Fruit fly (Drosophila melanogaster) whole organism, embryonic: ENCODE measurements around the gene ast.
A peak's percentile ranks its signal among the peaks of the same experiment; 100 is the strongest.

Experiments
- Ada2b ChIP-seq: fragments of 200-800 bp; sonication (Bioruptor generic); IDR thresholded peaks from 2 replicates; pipeline ENCODE4 v1.3.6; 2022; ENCODE audit warnings: missing biosample characterization, missing genetic modification characterization
- Atf6 ChIP-seq: fragments of 200-800 bp; sonication (Bioruptor generic); IDR thresholded peaks from 2 replicates; pipeline ENCODE4 v1.3.6; 2022; ENCODE audit warnings: missing biosample characterization, missing genetic modification characterization
- CG10959 ChIP-seq: fragments of 200-800 bp; sonication (Bioruptor generic); IDR thresholded peaks from 2 replicates; pipeline ENCODE4 v1.3.6; 2022; ENCODE audit warnings: missing biosample characterization, missing genetic modification characterization
- CG1233 ChIP-seq: fragments of 200-800 bp; sonication (Bioruptor generic); optimal IDR thresholded peaks from 4 replicates; lab custom pipeline; 2018; ENCODE audit warnings: missing biosample characterization, mild to moderate bottlenecking, missing genetic modification characterization
- CG13123 ChIP-seq: fragments of 200-800 bp; sonication (Bioruptor generic); optimal IDR thresholded peaks from 2 replicates; lab custom pipeline; 2016; ENCODE audit warnings: missing biosample characterization, missing genetic modification characterization
- CG14860 ChIP-seq: fragments of 200-800 bp; sonication (Bioruptor generic); IDR thresholded peaks from 3 replicates; pipeline ENCODE4 v1.3.6; 2022; ENCODE audit warnings: missing biosample characterization, missing genetic modification characterization; ENCODE audit not compliant: partially characterized antibody
- CG16779 ChIP-seq: fragments of 200-800 bp; sonication (Bioruptor generic); IDR thresholded peaks from 2 replicates; pipeline ENCODE4 v1.3.6; 2022; ENCODE audit warnings: missing biosample characterization, missing genetic modification characterization
- CG16813 ChIP-seq: fragments of 200-800 bp; sonication (Bioruptor generic); IDR thresholded peaks from 3 replicates; pipeline ENCODE4 v1.3.6; 2022; ENCODE audit warnings: missing biosample characterization, missing genetic modification characterization; ENCODE audit not compliant: partially characterized antibody
- CG2199 ChIP-seq: fragments of 200-800 bp; sonication (Bioruptor generic); IDR thresholded peaks from 3 replicates; pipeline ENCODE4 v1.3.6; 2022; ENCODE audit warnings: missing biosample characterization, missing genetic modification characterization
- CG3065 ChIP-seq: fragments of 200-800 bp; sonication (Bioruptor generic); optimal IDR thresholded peaks from 2 replicates; lab custom pipeline; 2016; ENCODE audit warnings: missing biosample characterization, missing genetic modification characterization
- CG3407 ChIP-seq: fragments of 200-800 bp; sonication (Bioruptor generic); optimal IDR thresholded peaks from 2 replicates; lab custom pipeline; 2018; ENCODE audit warnings: missing biosample characterization, mild to moderate bottlenecking, missing genetic modification characterization
- CG34422 ChIP-seq: fragments of 200-800 bp; sonication (Bioruptor generic); IDR thresholded peaks from 3 replicates; pipeline ENCODE4 v1.3.6; 2022; ENCODE audit warnings: missing biosample characterization, missing genetic modification characterization
- CG3847 ChIP-seq: fragments of 200-800 bp; sonication (Bioruptor generic); IDR thresholded peaks from 2 replicates; pipeline ENCODE4 v1.3.6; 2022; ENCODE audit warnings: missing biosample characterization, missing genetic modification characterization
- CG4282 ChIP-seq: fragments of 200-800 bp; sonication (Bioruptor generic); optimal IDR thresholded peaks from 2 replicates; lab custom pipeline; 2016; ENCODE audit warnings: missing biosample characterization, missing genetic modification characterization
- CG7928 ChIP-seq: fragments of 200-800 bp; sonication (Bioruptor generic); optimal IDR thresholded peaks from 2 replicates; lab custom pipeline; 2017; ENCODE audit warnings: missing biosample characterization, mild to moderate bottlenecking, missing genetic modification characterization
- CG8281 ChIP-seq: fragments of 200-800 bp; sonication (Bioruptor generic); optimal IDR thresholded peaks from 2 replicates; lab custom pipeline; 2018; ENCODE audit warnings: missing biosample characterization, mild to moderate bottlenecking, missing genetic modification characterization, moderate library complexity
- CG8290 ChIP-seq, 3 experiments: fragments of 200-800 bp; sonication (Bioruptor generic); optimal IDR thresholded peaks; 2 replicates each; lab custom pipeline; 2016 to 2019; ENCODE audit warnings: missing biosample characterization in 3 of 3, missing genetic modification characterization in 3 of 3, mild to moderate bottlenecking in 2 of 3, moderate library complexity in 1 of 3
- CG9797 ChIP-seq: fragments of 200-800 bp; sonication (Bioruptor generic); optimal IDR thresholded peaks from 3 replicates; lab custom pipeline; 2018; ENCODE audit warnings: missing biosample characterization, mild to moderate bottlenecking, missing genetic modification characterization
- Dbx ChIP-seq: fragments of 200-800 bp; sonication (Bioruptor generic); IDR thresholded peaks from 3 replicates; pipeline ENCODE4 v1.3.6; 2022; ENCODE audit warnings: missing biosample characterization, missing genetic modification characterization
- Dip2 ChIP-seq: fragments of 200-800 bp; sonication (Bioruptor generic); IDR thresholded peaks from 2 replicates; pipeline ENCODE4 v1.3.6; 2022; ENCODE audit warnings: missing biosample characterization, missing genetic modification characterization
- Drgx ChIP-seq: fragments of 200-800 bp; sonication (Bioruptor generic); IDR thresholded peaks from 2 replicates; pipeline ENCODE4 v1.3.6; 2022; ENCODE audit warnings: missing biosample characterization, missing genetic modification characterization
- E2f1 ChIP-seq: fragments of 200-800 bp; sonication (Bioruptor generic); IDR thresholded peaks from 2 replicates; pipeline ENCODE4 v1.3.6; 2022; ENCODE audit warnings: missing biosample characterization, missing genetic modification characterization
- Elba2 ChIP-seq: fragments of 200-800 bp; sonication (Bioruptor generic); optimal IDR thresholded peaks from 3 replicates; lab custom pipeline; 2016; ENCODE audit warnings: missing biosample characterization, missing genetic modification characterization
- Fer2 ChIP-seq: fragments of 200-800 bp; sonication (Bioruptor generic); optimal IDR thresholded peaks from 2 replicates; lab custom pipeline; 2018; ENCODE audit warnings: missing biosample characterization, mild to moderate bottlenecking, missing genetic modification characterization, moderate library complexity
- Lpt ChIP-seq: fragments of >200 bp; optimal IDR thresholded peaks from 2 replicates; lab custom pipeline; 2018; ENCODE audit warnings: missing biosample characterization, missing genetic modification characterization
- Max ChIP-seq: fragments of 200-800 bp; sonication (Bioruptor generic); optimal IDR thresholded peaks from 2 replicates; lab custom pipeline; 2016; ENCODE audit warnings: missing biosample characterization, mild to moderate bottlenecking, missing genetic modification characterization
- Pdp1 ChIP-seq, 2 experiments: fragments of 200-800 bp; sonication (Bioruptor generic); optimal IDR thresholded peaks; 3 replicates each; lab custom pipeline; 2016; ENCODE audit warnings: missing biosample characterization in 2 of 2, missing genetic modification characterization in 2 of 2, mild to moderate bottlenecking in 1 of 2, moderate library complexity in 1 of 2
- Rfx ChIP-seq: fragments of 200-800 bp; sonication (Bioruptor generic); IDR thresholded peaks from 2 replicates; pipeline ENCODE4 v1.3.6; 2022; ENCODE audit warnings: missing biosample characterization, missing genetic modification characterization
- al ChIP-seq: fragments of 200-800 bp; sonication (Bioruptor generic); IDR thresholded peaks from 2 replicates; pipeline ENCODE4 v1.3.6; 2022; ENCODE audit warnings: missing biosample characterization, missing genetic modification characterization
- br ChIP-seq: fragments of >200 bp; optimal IDR thresholded peaks from 2 replicates; lab custom pipeline; 2017
- cato ChIP-seq: fragments of 200-800 bp; sonication (Bioruptor generic); optimal IDR thresholded peaks from 2 replicates; lab custom pipeline; 2016; ENCODE audit warnings: missing biosample characterization, missing genetic modification characterization, borderline replicate concordance
- chinmo ChIP-seq: fragments of 200-800 bp; sonication (Bioruptor generic); IDR thresholded peaks from 4 replicates; pipeline ENCODE4 v1.3.6; 2022; ENCODE audit warnings: missing biosample characterization, missing genetic modification characterization; ENCODE audit not compliant: partially characterized antibody
- dysf ChIP-seq: fragments of 200-800 bp; sonication (Bioruptor generic); IDR thresholded peaks from 3 replicates; pipeline ENCODE4 v1.3.6; 2022; ENCODE audit warnings: missing biosample characterization, missing genetic modification characterization
- ewg ChIP-seq: fragments of 200-800 bp; sonication (Bioruptor generic); optimal IDR thresholded peaks from 3 replicates; lab custom pipeline; 2017; ENCODE audit warnings: mild to moderate bottlenecking, missing biosample characterization, missing genetic modification reagents, missing genetic modification characterization
- fd64A ChIP-seq: fragments of 200-800 bp; sonication (Bioruptor generic); optimal IDR thresholded peaks from 3 replicates; lab custom pipeline; 2018; ENCODE audit warnings: missing biosample characterization, mild to moderate bottlenecking, missing genetic modification characterization
- gsb ChIP-seq: fragments of 200-800 bp; sonication (Bioruptor generic); IDR thresholded peaks from 2 replicates; pipeline ENCODE4 v1.3.6; 2022; ENCODE audit warnings: missing biosample characterization, missing genetic modification characterization
- jing ChIP-seq: fragments of 200-800 bp; sonication (Bioruptor generic); optimal IDR thresholded peaks from 2 replicates; lab custom pipeline; 2018; ENCODE audit warnings: missing biosample characterization, mild to moderate bottlenecking, missing genetic modification characterization
- jumu ChIP-seq: fragments of 200-800 bp; sonication (Bioruptor generic); optimal IDR thresholded peaks from 3 replicates; lab custom pipeline; 2016; ENCODE audit warnings: missing biosample characterization, missing genetic modification characterization
- lilli ChIP-seq: fragments of 200-800 bp; sonication (Bioruptor generic); optimal IDR thresholded peaks from 3 replicates; lab custom pipeline; 2016; ENCODE audit warnings: missing biosample characterization, missing genetic modification characterization
- onecut ChIP-seq: fragments of 200-800 bp; sonication (Bioruptor generic); IDR thresholded peaks from 2 replicates; pipeline ENCODE4 v1.3.6; 2022; ENCODE audit warnings: missing biosample characterization, missing genetic modification characterization
- peb ChIP-seq: fragments of 200-800 bp; sonication (Bioruptor generic); IDR thresholded peaks from 2 replicates; pipeline ENCODE4 v1.3.6; 2022; ENCODE audit warnings: missing biosample characterization, missing genetic modification characterization
- pita ChIP-seq: fragments of 200-800 bp; sonication (Bioruptor generic); optimal IDR thresholded peaks from 2 replicates; lab custom pipeline; 2017; ENCODE audit warnings: missing biosample characterization, mild to moderate bottlenecking, missing genetic modification characterization
- pnt ChIP-seq: fragments of 200-800 bp; sonication (Bioruptor generic); optimal IDR thresholded peaks from 3 replicates; lab custom pipeline; 2016; ENCODE audit warnings: missing biosample characterization, missing genetic modification characterization
- toy ChIP-seq: fragments of 200-800 bp; sonication (Bioruptor generic); IDR thresholded peaks from 2 replicates; pipeline ENCODE4 v1.3.6; 2022; ENCODE audit warnings: missing biosample characterization, missing genetic modification characterization
- vvl ChIP-seq: fragments of 200-800 bp; sonication (Bioruptor generic); IDR thresholded peaks from 2 replicates; pipeline ENCODE4 v1.3.6; 2022; ENCODE audit warnings: missing biosample characterization, missing genetic modification characterization
- wdn ChIP-seq: fragments of 200-800 bp; sonication (Bioruptor generic); IDR thresholded peaks from 2 replicates; pipeline ENCODE4 v1.3.6; 2022; ENCODE audit warnings: missing biosample characterization, missing genetic modification characterization
- yki ChIP-seq: fragments of >200 bp; optimal IDR thresholded peaks from 3 replicates; lab custom pipeline; 2018
- zfh2 ChIP-seq: fragments of 200-800 bp; sonication (Bioruptor generic); optimal IDR thresholded peaks from 2 replicates; lab custom pipeline; 2016; ENCODE audit warnings: missing biosample characterization, missing genetic modification characterization

Gene ast

DNA sequence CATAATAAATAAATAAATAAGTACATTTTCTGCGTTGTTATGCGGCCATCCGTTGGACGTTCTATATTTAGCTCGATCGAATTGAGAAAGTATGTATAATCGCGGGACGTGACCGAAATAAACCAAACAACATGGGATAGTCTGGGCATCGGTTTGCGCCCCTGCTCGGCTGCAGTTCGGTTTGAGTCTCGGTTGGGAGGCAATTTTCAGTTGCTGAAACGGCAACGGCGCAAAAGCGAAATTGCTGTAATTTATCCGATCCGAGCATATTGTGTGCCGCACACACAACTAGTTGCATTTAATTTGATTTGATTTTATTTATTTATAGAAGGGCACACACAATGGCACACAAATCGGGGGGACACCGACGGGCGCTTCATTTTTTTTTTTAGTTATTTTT is 40.4 kb downstream of the ast start (continued):
- TF ChIP-seq CG10959 (no peak), CG2199 (0 out of 3 replicates have a peak, but pooled peaks have one; percentile 52), gsb (GFP tag; lab: Robert Waterston, UW) (no peak), Fer2 (no peak), E2f1 (GFP tag; lab: Robert Waterston, UW) (0 out of 2 replicates have a peak, but pooled peaks have one; percentile 22), pnt (GFP tag; lab: Kevin White, UChicago) (no peak), cato (no peak), CG34422 (GFP tag; lab: Robert Waterston, UW) (0 out of 3 replicates have a peak, but pooled peaks have one; percentile 21), Max (GFP tag; lab: Kevin White, UChicago) (peak; percentile 17), Ada2b (GFP tag; lab: Robert Waterston, UW) (no peak), peb (GFP tag; lab: Robert Waterston, UW) (no peak), CG13123 (GFP tag; lab: Kevin White, UChicago) (no peak), Atf6 (GFP tag; lab: Robert Waterston, UW) (no peak; the same call in 1 of the 2 replicates), lilli (GFP tag; lab: Kevin White, UChicago) (no peak), chinmo (GFP tag; lab: Robert Waterston, UW) (0 out of 4 replicates have a peak, but pooled peaks have one; percentile 11), CG16779 (GFP tag; lab: Robert Waterston, UW) (no peak), Dip2 (GFP tag; lab: Robert Waterston, UW) (no peak), al (GFP tag; lab: Robert Waterston, UW) (no peak), CG4282 (GFP tag; lab: Kevin White, UChicago) (no peak), CG3407 (GFP tag; lab: Kevin White, UChicago) (peak; percentile 36), wdn (GFP tag; lab: Robert Waterston, UW) (no peak), fd64A (GFP tag; lab: Kevin White, UChicago) (no peak), toy (GFP tag; lab: Robert Waterston, UW) (no peak), CG16813 (GFP tag; lab: Robert Waterston, UW) (peak; percentile 36; the same call in 1 of the 3 replicates), CG8281 (tag; lab: Kevin White, UChicago) (no peak), Rfx (GFP tag; lab: Robert Waterston, UW) (no peak), ewg (peak; percentile 21), yki (lab: Kevin White, UChicago) (no peak), jumu (GFP tag; lab: Kevin White, UChicago) (no peak), dysf (no peak), Elba2 (GFP tag; lab: Kevin White, UChicago) (no peak), vvl (GFP tag; lab: Robert Waterston, UW) (peak; percentile 13; the same call in 1 of the 2 replicates), CG1233 (GFP tag; lab: Kevin White, UChicago) (no peak), Pdp1 (GFP tag; optimal IDR thresholded peaks at IDR 0.05; lab: Kevin White, UChicago) (peak in 1 of 2 experiments; percentile 32), CG8290 (GFP tag; optimal IDR thresholded peaks at IDR 0.05; lab: Kevin White, UChicago) (no peak), CG8290 (tag; optimal IDR thresholded peaks at IDR 0.05; lab: Kevin White, UChicago) (peak in 1 of 2 experiments; percentile 20), CG3065 (GFP tag; lab: Kevin White, UChicago) (no peak), br (lab: Kevin White, UChicago) (no peak), Lpt (GFP tag; lab: Kevin White, UChicago) (no peak), CG7928 (GFP tag; lab: Kevin White, UChicago) (no peak), Drgx (no peak), pita (GFP tag; lab: Kevin White, UChicago) (peak; percentile 48), CG9797 (GFP tag; lab: Kevin White, UChicago) (no peak), CG3847 (0 out of 2 replicates have a peak, but pooled peaks have one; percentile 7), CG14860 (GFP tag; lab: Robert Waterston, UW) (no peak), zfh2 (no peak), Dbx (GFP tag; lab: Robert Waterston, UW) (0 out of 3 replicates have a peak, but pooled peaks have one; percentile 31), jing (GFP tag; lab: Kevin White, UChicago) (no peak), onecut (GFP tag; lab: Robert Waterston, UW) (no peak)
